Worm (Caenorhabditis elegans): Measurements from ENCODE around the gene aat-1.

DNA sequence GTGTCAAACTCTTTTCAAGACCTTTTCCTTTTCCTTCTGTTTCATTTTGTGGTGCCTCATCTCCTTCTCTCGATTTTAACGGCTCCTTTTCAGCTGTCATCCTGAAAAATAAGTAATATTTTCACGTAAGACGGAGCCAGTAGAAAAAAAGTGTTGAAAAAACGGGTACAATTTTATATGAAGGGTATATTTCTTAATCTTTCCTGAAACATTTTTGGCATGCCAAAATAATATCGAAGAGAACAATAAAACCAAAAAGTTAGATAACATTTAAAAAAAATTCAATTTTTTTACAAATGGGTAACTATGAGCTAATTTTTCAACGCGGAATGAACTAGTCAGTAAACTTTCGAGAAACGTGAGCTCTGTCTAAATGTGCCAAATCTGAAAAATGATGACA lies at the start of gene aat-1:
- TF ChIP-seq nhr-77 (tag; optimal IDR thresholded peaks at IDR 0.05) (no peak), vab-7 (GFP tag; IDR thresholded peaks at IDR 0.05) (no peak), fos-1 (tag; optimal IDR thresholded peaks at IDR 0.05) (no peak), daf-12 (tag; optimal IDR thresholded peaks at IDR 0.05) (no peak), Y48G9A.11 (GFP tag; IDR thresholded peaks at IDR 0.05) (no peak), nhr-76 (tag; optimal IDR thresholded peaks at IDR 0.05) (no peak), attf-4 (tag; optimal IDR thresholded peaks at IDR 0.05) (no peak), T20F7.1 (GFP tag; optimal IDR thresholded peaks at IDR 0.05) (no peak), ztf-11 (tag; optimal IDR thresholded peaks at IDR 0.05) (no peak)
